Worm (Caenorhabditis elegans) whole organism, L3 larva: ENCODE measurements around the gene T27E4.5.

Experiments used
- fkh-10 ChIP-seq: sonication (generic microtip); optimal IDR thresholded peaks from 2 replicates; lab custom pipeline; 2017; ENCODE audit warnings: missing biosample characterization, missing genetic modification reagents, missing genetic modification characterization
- mml-1 ChIP-seq: fragments of 150-350 bp; sonication (generic microtip); optimal IDR thresholded peaks from 3 replicates; lab custom pipeline; 2014; ENCODE audit warnings: missing biosample characterization, missing genetic modification characterization
- pha-4 ChIP-seq: fragments of 150-350 bp; optimal IDR thresholded peaks from 2 replicates; lab custom pipeline; 2014; ENCODE audit warnings: missing biosample characterization, missing genetic modification reagents, missing genetic modification characterization
- ztf-4 ChIP-seq: fragments of 150-350 bp; optimal IDR thresholded peaks from 2 replicates; lab custom pipeline; 2014; ENCODE audit warnings: missing biosample characterization, missing genetic modification characterization

DNA sequence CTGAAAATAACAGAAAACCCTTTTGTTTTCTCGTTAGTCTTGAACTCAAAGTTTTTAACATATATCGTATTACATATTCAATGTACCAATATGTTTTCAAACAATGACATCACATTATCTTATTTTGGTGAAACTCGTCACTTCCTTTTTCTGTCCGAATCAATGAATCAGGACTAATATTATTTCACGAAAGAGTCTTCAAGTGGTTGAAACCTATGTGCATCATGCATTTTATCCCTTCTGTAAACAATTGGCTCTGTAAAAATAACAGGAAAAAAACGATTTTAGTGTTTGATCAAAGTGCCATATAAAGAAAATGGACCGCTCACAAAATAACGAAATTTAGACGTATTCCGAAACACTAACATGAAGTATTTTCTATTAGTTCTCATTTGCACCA, 38.6 kb upstream of the T27E4.5 start, which contains the start of gene F21C10.18:
- no peak for TF ChIP-seq pha-4 (tag; lab: Kevin White, UChicago)
- no peak for TF ChIP-seq ztf-4
- no peak for TF ChIP-seq mml-1 (tag; lab: Kevin White, UChicago)
- no peak for TF ChIP-seq fkh-10 (GFP tag; lab: Kevin White, UChicago)
